Worm (Caenorhabditis elegans) whole organism, L1 larva: ENCODE results near the gene clc-25.
A peak's percentile ranks its signal among the peaks of the same experiment; 100 is the strongest.

Experiments
- C04F5.9 ChIP-seq: sonication (generic microtip); optimal IDR thresholded peaks from 2 replicates; lab custom pipeline; 2016; ENCODE audit warnings: missing genetic modification characterization, missing compliant biosample characterization
- Y116A8C.19 ChIP-seq: sonication (generic microtip); optimal IDR thresholded peaks from 2 replicates; lab custom pipeline; 2016; ENCODE audit warnings: missing compliant biosample characterization, missing genetic modification characterization, borderline replicate concordance
- alr-1 ChIP-seq: fragments of 200-800 bp; sonication (Bioruptor generic); optimal IDR thresholded peaks from 2 replicates; lab custom pipeline; 2018; ENCODE audit warnings: borderline replicate concordance, mild to moderate bottlenecking, missing genetic modification characterization, missing compliant biosample characterization
- ama-1 ChIP-seq: fragments of 150-350 bp; optimal IDR thresholded peaks from 2 replicates; lab custom pipeline; 2014
- blmp-1 ChIP-seq: fragments of 150-350 bp; optimal IDR thresholded peaks from 2 replicates; lab custom pipeline; 2014; ENCODE audit warnings: missing biosample characterization, missing genetic modification characterization
- ceh-8 ChIP-seq: fragments of 200-800 bp; sonication (Bioruptor generic); optimal IDR thresholded peaks from 2 replicates; lab custom pipeline; 2018; ENCODE audit warnings: mild to moderate bottlenecking, missing genetic modification characterization, moderate library complexity, missing compliant biosample characterization
- ceh-82 ChIP-seq, 3 experiments: fragments of 150-350 bp in 1 of 3; sonication (generic microtip) in 2 of 3; optimal IDR thresholded peaks; 2 replicates each; lab custom pipeline; 2014 to 2017; ENCODE audit warnings: missing biosample characterization in 3 of 3, missing genetic modification characterization in 3 of 3
- ceh-88 ChIP-seq: fragments of 200-800 bp; sonication (Bioruptor generic); IDR thresholded peaks from 2 replicates; pipeline ENCODE4 v1.3.6; 2022; ENCODE audit warnings: missing genetic modification characterization, missing compliant biosample characterization
- ceh-90 ChIP-seq: sonication (generic microtip); optimal IDR thresholded peaks from 2 replicates; lab custom pipeline; 2016; ENCODE audit warnings: missing genetic modification characterization, missing compliant biosample characterization
- efl-1 ChIP-seq, 4 experiments: fragments of 150-350 bp; optimal IDR thresholded peaks in 3 of 4; peaks in 1 of 4; 1 replicate in 1 of 4; 2 replicates in 3 of 4; lab custom pipeline; 2014; ENCODE audit warnings: missing biosample characterization in 2 of 4, missing genetic modification characterization in 2 of 4, missing genetic modification reagents in 2 of 4
- egl-13 ChIP-seq: sonication (generic microtip); optimal IDR thresholded peaks from 2 replicates; lab custom pipeline; 2016; ENCODE audit warnings: missing genotype, missing genetic modification reagents, missing genetic modification characterization, missing compliant biosample characterization
- fos-1 ChIP-seq: fragments of 150-350 bp; optimal IDR thresholded peaks from 2 replicates; lab custom pipeline; 2014; ENCODE audit warnings: missing biosample characterization, missing genetic modification characterization
- hpl-2 ChIP-seq: fragments of 150-350 bp; optimal IDR thresholded peaks from 2 replicates; lab custom pipeline; 2014; ENCODE audit warnings: missing biosample characterization, missing genetic modification reagents, missing genetic modification characterization
- irx-1 ChIP-seq: sonication (generic microtip); optimal IDR thresholded peaks from 2 replicates; lab custom pipeline; 2016; ENCODE audit warnings: missing genetic modification characterization, missing compliant biosample characterization
- lin-15B ChIP-seq: fragments of 150-350 bp; sonication (generic microtip); optimal IDR thresholded peaks from 3 replicates; lab custom pipeline; 2014; ENCODE audit warnings: missing biosample characterization, missing genetic modification characterization
- lin-35 ChIP-seq, 2 experiments: fragments of 150-350 bp; optimal IDR thresholded peaks; 2 replicates each; lab custom pipeline; 2014; ENCODE audit warnings: missing biosample characterization in 2 of 2, missing genetic modification characterization in 2 of 2, missing genetic modification reagents in 2 of 2
- lin-39 ChIP-seq: fragments of 150-350 bp; optimal IDR thresholded peaks from 2 replicates; lab custom pipeline; 2014; ENCODE audit warnings: missing biosample characterization, missing genetic modification reagents, missing genetic modification characterization
- lir-3 ChIP-seq: sonication (generic microtip); optimal IDR thresholded peaks from 2 replicates; lab custom pipeline; 2016; ENCODE audit warnings: mild to moderate bottlenecking, missing genetic modification characterization, moderate library complexity, missing compliant biosample characterization; ENCODE audit not compliant: poor library complexity
- mab-9 ChIP-seq: fragments of 200-800 bp; sonication (Bioruptor generic); IDR thresholded peaks from 2 replicates; pipeline ENCODE4 v1.3.6; 2022; ENCODE audit warnings: missing genetic modification reagents, missing genetic modification characterization, missing compliant biosample characterization
- mdl-1 ChIP-seq, 2 experiments: fragments of 150-350 bp; optimal IDR thresholded peaks; 2 replicates each; lab custom pipeline; 2014 to 2017; ENCODE audit warnings: missing biosample characterization in 2 of 2, missing genetic modification characterization in 2 of 2, inconsistent platforms in 1 of 2
- mep-1 ChIP-seq: fragments of 150-350 bp; optimal IDR thresholded peaks from 2 replicates; lab custom pipeline; 2014; ENCODE audit warnings: missing biosample characterization, missing genetic modification characterization
- nhr-11 ChIP-seq: fragments of 150-350 bp; optimal IDR thresholded peaks from 2 replicates; lab custom pipeline; 2014; ENCODE audit warnings: missing biosample characterization, missing genetic modification characterization
- nhr-12 ChIP-seq: sonication (generic microtip); optimal IDR thresholded peaks from 2 replicates; lab custom pipeline; 2017; ENCODE audit warnings: missing biosample characterization, missing genetic modification characterization
- nhr-20 ChIP-seq: sonication (generic microtip); optimal IDR thresholded peaks from 2 replicates; lab custom pipeline; 2016; ENCODE audit warnings: mild to moderate bottlenecking, missing genetic modification characterization, missing compliant biosample characterization
- nhr-237 ChIP-seq: fragments of 150-350 bp; optimal IDR thresholded peaks from 2 replicates; lab custom pipeline; 2014; ENCODE audit warnings: missing biosample characterization, missing genetic modification characterization
- nhr-28 ChIP-seq: fragments of 150-350 bp; optimal IDR thresholded peaks from 2 replicates; lab custom pipeline; 2014; ENCODE audit warnings: missing biosample characterization, missing genetic modification characterization
- nhr-84 ChIP-seq: sonication (generic microtip); optimal IDR thresholded peaks from 2 replicates; lab custom pipeline; 2017; ENCODE audit warnings: missing biosample characterization, missing genetic modification characterization
- nhr-85 ChIP-seq: sonication (generic microtip); peaks from one replicate; lab custom pipeline; 2016; ENCODE audit warnings: missing genetic modification characterization, inconsistent platforms, missing compliant biosample characterization
- nhr-90 ChIP-seq: sonication (generic microtip); optimal IDR thresholded peaks from 2 replicates; lab custom pipeline; 2016; ENCODE audit warnings: mild to moderate bottlenecking, missing genetic modification characterization, missing compliant biosample characterization; ENCODE audit not compliant: poor library complexity
- pag-3 ChIP-seq: sonication (generic microtip); optimal IDR thresholded peaks from 2 replicates; lab custom pipeline; 2017; ENCODE audit warnings: missing genetic modification characterization, mild to moderate bottlenecking, missing compliant biosample characterization, antibody characterized with exemption, borderline replicate concordance; ENCODE audit not compliant: insufficient read depth
- pqm-1 ChIP-seq: sonication (generic microtip); optimal IDR thresholded peaks from 3 replicates; lab custom pipeline; 2017; ENCODE audit warnings: missing biosample characterization, missing genetic modification characterization
- rnt-1 ChIP-seq: sonication (generic microtip); optimal IDR thresholded peaks from 2 replicates; lab custom pipeline; 2016; ENCODE audit warnings: mild to moderate bottlenecking, missing genetic modification characterization, moderate library complexity, missing compliant biosample characterization
- sptf-1 ChIP-seq: fragments of 150-350 bp; optimal IDR thresholded peaks from 2 replicates; lab custom pipeline; 2014; ENCODE audit warnings: missing biosample characterization, missing genetic modification characterization
- swsn-7 ChIP-seq: sonication (generic microtip); optimal IDR thresholded peaks from 2 replicates; lab custom pipeline; 2016; ENCODE audit warnings: missing genetic modification characterization, missing compliant biosample characterization
- tbx-2 ChIP-seq: sonication (generic microtip); optimal IDR thresholded peaks from 2 replicates; lab custom pipeline; 2016; ENCODE audit warnings: missing genetic modification characterization, missing compliant biosample characterization
- tlp-1 ChIP-seq: fragments of 150-350 bp; optimal IDR thresholded peaks from 2 replicates; lab custom pipeline; 2014; ENCODE audit warnings: missing biosample characterization, missing genetic modification characterization
- unc-62 ChIP-seq: fragments of 150-350 bp; optimal IDR thresholded peaks from 2 replicates; lab custom pipeline; 2014; ENCODE audit warnings: missing biosample characterization, missing genetic modification reagents, missing genetic modification characterization
- vab-15 ChIP-seq: sonication (generic microtip); optimal IDR thresholded peaks from 2 replicates; lab custom pipeline; 2017; ENCODE audit warnings: missing genotype, mild to moderate bottlenecking, missing genetic modification characterization, missing compliant biosample characterization
- zip-4 ChIP-seq: fragments of 200-800 bp; sonication (Bioruptor generic); optimal IDR thresholded peaks from 2 replicates; lab custom pipeline; 2018; ENCODE audit warnings: mild to moderate bottlenecking, missing genetic modification characterization, moderate library complexity, missing compliant biosample characterization

The clc-25 gene

ce11 chrIII:1058074-1058473 lies 31.9 kb upstream of the clc-25 start:
- TF ChIP-seq Y116A8C.19 (tag; lab: Kevin White, UChicago) (no peak), unc-62 (no peak), nhr-84 (tag; lab: Kevin White, UChicago) (no peak), nhr-237 (tag; lab: Kevin White, UChicago) (no peak), nhr-90 (tag; lab: Kevin White, UChicago) (no peak), ama-1 (lab: Kevin White, UChicago) (no peak), ceh-8 (no peak), irx-1 (tag; lab: Kevin White, UChicago) (no peak), pqm-1 (tag; lab: Kevin White, UChicago) (no peak), nhr-11 (tag; lab: Kevin White, UChicago) (no peak), swsn-7 (tag; lab: Kevin White, UChicago) (no peak), tlp-1 (tag; lab: Kevin White, UChicago) (no peak), lin-15B (tag; lab: Kevin White, UChicago) (no peak), mab-9 (no peak), vab-15 (no peak), egl-13 (no peak)
- TF ChIP-seq, all 84 proteins: peak for 0

- TF ChIP-seq blmp-1 = peak; percentile 74
- TF ChIP-seq efl-1 (optimal IDR thresholded peaks at IDR 0.05; lab: Kevin White, UChicago) = no peak
- TF ChIP-seq efl-1 (GFP tag; optimal IDR thresholded peaks at IDR 0.05 in 1 of 2; lab: Kevin White, UChicago) = peak in 1 of 2 experiments; percentile 63
- TF ChIP-seq lir-3 = no peak
Measured at ce11 chrIII:1054096-1054495, 27.9 kb upstream of the clc-25 start.

ce11 chrIII:1053067-1053466 lies 26.9 kb upstream of the clc-25 start, which contains the start of gene fbxo-11.2:
Gene fbxo-11.2, minus strand, starts transcription at chrIII:1053242.
- TF ChIP-seq ceh-82 (tag; optimal IDR thresholded peaks at IDR 0.05; lab: Kevin White, UChicago) = no peak
- TF ChIP-seq sptf-1 (tag; lab: Kevin White, UChicago) = no peak
- no peak for TF ChIP-seq ceh-88 (GFP tag; lab: Robert Waterston, UW)
- no peak for TF ChIP-seq tbx-2 (tag; lab: Kevin White, UChicago)
- no peak for TF ChIP-seq pag-3 (tag; lab: Kevin White, UChicago)
- peak; percentile 48 for TF ChIP-seq nhr-85 (tag; lab: Kevin White, UChicago)
- no peak for TF ChIP-seq fos-1 (tag; lab: Kevin White, UChicago)
- no peak for TF ChIP-seq zip-4 (GFP tag; lab: Kevin White, UChicago)
- no peak for TF ChIP-seq mep-1 (tag; lab: Kevin White, UChicago)
- TF ChIP-seq alr-1 (tag; lab: Kevin White, UChicago) = no peak
- no peak for TF ChIP-seq nhr-20
- TF ChIP-seq hpl-2 = no peak
- peak; percentile 7 for TF ChIP-seq blmp-1
- TF ChIP-seq pqm-1 (tag; lab: Kevin White, UChicago) = no peak
- no peak for TF ChIP-seq nhr-12 (tag; lab: Kevin White, UChicago)
- TF ChIP-seq rnt-1 (tag; lab: Kevin White, UChicago) = no peak
- TF ChIP-seq C04F5.9 (tag; lab: Kevin White, UChicago) = no peak

- TF ChIP-seq nhr-28 (tag; lab: Kevin White, UChicago) (no peak), C04F5.9 (tag; lab: Kevin White, UChicago) (no peak), mab-9 (no peak), mdl-1 (tag; optimal IDR thresholded peaks at IDR 0.05; lab: Kevin White, UChicago) (no peak), lin-35 (GFP tag; optimal IDR thresholded peaks at IDR 0.05; lab: Kevin White, UChicago) (no peak), pag-3 (tag; lab: Kevin White, UChicago) (no peak), ceh-90 (tag; lab: Kevin White, UChicago) (no peak), rnt-1 (tag; lab: Kevin White, UChicago) (no peak), Y116A8C.19 (tag; lab: Kevin White, UChicago) (no peak), lin-39 (tag; lab: Kevin White, UChicago) (no peak)
- TF ChIP-seq, all 84 proteins: peak for 0
Measured at ce11 chrIII:1052291-1052690, 26.1 kb upstream of the clc-25 start.
